Fruit fly (Drosophila melanogaster) whole organism, embryonic: Measurements from ENCODE around the gene CG5498.

Experiments used
- Abd-B ChIP-seq: fragments of 200-800 bp; sonication (Bioruptor generic); optimal IDR thresholded peaks from 2 replicates; lab custom pipeline; 2018; ENCODE audit warnings: missing biosample characterization, mild to moderate bottlenecking, missing genetic modification characterization, moderate library complexity
- CG10267 ChIP-seq: fragments of 200-800 bp; sonication (Bioruptor generic); optimal IDR thresholded peaks from 2 replicates; lab custom pipeline; 2018; ENCODE audit warnings: missing biosample characterization, mild to moderate bottlenecking, missing genetic modification characterization, moderate library complexity
- CG13123 ChIP-seq: fragments of 200-800 bp; sonication (Bioruptor generic); optimal IDR thresholded peaks from 2 replicates; lab custom pipeline; 2016; ENCODE audit warnings: missing biosample characterization, missing genetic modification characterization
- CG15269 ChIP-seq: fragments of 200-800 bp; sonication (Bioruptor generic); optimal IDR thresholded peaks from 2 replicates; lab custom pipeline; 2018; ENCODE audit warnings: missing biosample characterization, mild to moderate bottlenecking, missing genetic modification characterization, moderate library complexity
- CG15479 ChIP-seq: fragments of 200-800 bp; sonication (Bioruptor generic); optimal IDR thresholded peaks from 3 replicates; lab custom pipeline; 2019; ENCODE audit warnings: missing biosample characterization, mild to moderate bottlenecking, missing genetic modification characterization, moderate library complexity
- CG1602 ChIP-seq: fragments of 200-800 bp; sonication (Bioruptor generic); optimal IDR thresholded peaks from 3 replicates; lab custom pipeline; 2016; ENCODE audit warnings: missing biosample characterization, missing genetic modification characterization
- CG16813 ChIP-seq: fragments of 200-800 bp; sonication (Bioruptor generic); IDR thresholded peaks from 3 replicates; pipeline ENCODE4 v1.3.6; 2022; ENCODE audit warnings: missing biosample characterization, missing genetic modification characterization; ENCODE audit not compliant: partially characterized antibody
- CG17359 ChIP-seq: fragments of 200-800 bp; sonication (Bioruptor generic); optimal IDR thresholded peaks from 3 replicates; lab custom pipeline; 2018; ENCODE audit warnings: missing biosample characterization, mild to moderate bottlenecking, missing genetic modification characterization, moderate library complexity
- CG17361 ChIP-seq: fragments of 200-800 bp; sonication (Bioruptor generic); IDR thresholded peaks from 3 replicates; pipeline ENCODE4 v1.3.6; 2022; ENCODE audit warnings: missing biosample characterization, missing genetic modification characterization
- CG18764 ChIP-seq: fragments of 200-800 bp; sonication (Bioruptor generic); optimal IDR thresholded peaks from 3 replicates; lab custom pipeline; 2016; ENCODE audit warnings: missing biosample characterization, missing genetic modification characterization
- CG31224 ChIP-seq: fragments of 200-800 bp; sonication (Bioruptor generic); IDR thresholded peaks from 2 replicates; pipeline ENCODE4 v1.3.6; 2022; ENCODE audit warnings: missing biosample characterization, missing genetic modification characterization
- CG34224 ChIP-seq: fragments of 200-800 bp; sonication (Bioruptor generic); IDR thresholded peaks from 3 replicates; pipeline ENCODE4 v1.3.6; 2022; ENCODE audit warnings: missing biosample characterization, missing genetic modification characterization; ENCODE audit not compliant: partially characterized antibody
- CG3726 ChIP-seq: fragments of 200-800 bp; sonication (Bioruptor generic); IDR thresholded peaks from 3 replicates; pipeline ENCODE4, ENCODE4 v1.3.6; 2022; ENCODE audit warnings: missing biosample characterization, missing genetic modification characterization
- CG4730 ChIP-seq: fragments of 200-800 bp; sonication (Bioruptor generic); IDR thresholded peaks from 2 replicates; pipeline ENCODE4 v1.3.6; 2022; ENCODE audit warnings: missing biosample characterization, missing genetic modification characterization
- CG4820 ChIP-seq: fragments of 200-800 bp; sonication (Bioruptor generic); optimal IDR thresholded peaks from 3 replicates; lab custom pipeline; 2016; ENCODE audit warnings: missing biosample characterization, missing genetic modification characterization
- CG6175 ChIP-seq: fragments of 200-800 bp; sonication (Bioruptor generic); IDR thresholded peaks from 3 replicates; pipeline ENCODE4 v1.3.6; 2022; ENCODE audit warnings: missing biosample characterization, missing genetic modification characterization
- CG6272 ChIP-seq: fragments of 200-800 bp; sonication (Bioruptor generic); IDR thresholded peaks from 2 replicates; pipeline ENCODE4 v1.3.6; 2022; ENCODE audit warnings: missing biosample characterization, missing genetic modification characterization
- CG8281 ChIP-seq: fragments of 200-800 bp; sonication (Bioruptor generic); optimal IDR thresholded peaks from 2 replicates; lab custom pipeline; 2018; ENCODE audit warnings: missing biosample characterization, mild to moderate bottlenecking, missing genetic modification characterization, moderate library complexity
- CG9932 ChIP-seq: fragments of 200-800 bp; sonication (Bioruptor generic); IDR thresholded peaks from 2 replicates; pipeline ENCODE4 v1.3.6; 2022; ENCODE audit warnings: missing biosample characterization, missing genetic modification characterization
- Fer1 ChIP-seq: fragments of 200-800 bp; sonication (Bioruptor generic); optimal IDR thresholded peaks from 2 replicates; lab custom pipeline; 2017; ENCODE audit warnings: missing biosample characterization, mild to moderate bottlenecking, missing genetic modification characterization
- HHEX ChIP-seq: fragments of 200-800 bp; sonication (Bioruptor generic); optimal IDR thresholded peaks from 3 replicates; lab custom pipeline; 2017; ENCODE audit warnings: missing biosample characterization, mild to moderate bottlenecking, missing genetic modification characterization, missing genetic modification reagents
- Hand ChIP-seq: fragments of 200-800 bp; sonication (Bioruptor generic); optimal IDR thresholded peaks from 2 replicates; lab custom pipeline; 2017; ENCODE audit warnings: mild to moderate bottlenecking, missing biosample characterization, missing genetic modification reagents, missing genetic modification characterization
- Hey ChIP-seq: fragments of 200-800 bp; sonication (Bioruptor generic); optimal IDR thresholded peaks from 3 replicates; lab custom pipeline; 2018; ENCODE audit warnings: missing biosample characterization, mild to moderate bottlenecking, missing genetic modification characterization
- MTF-1 ChIP-seq: fragments of 200-800 bp; sonication (Bioruptor generic); optimal IDR thresholded peaks from 2 replicates; lab custom pipeline; 2018; ENCODE audit warnings: missing biosample characterization, mild to moderate bottlenecking, missing genetic modification characterization, borderline replicate concordance
- Pdp1 ChIP-seq, 2 experiments: fragments of 200-800 bp; sonication (Bioruptor generic); optimal IDR thresholded peaks; 3 replicates each; lab custom pipeline; 2016; ENCODE audit warnings: missing biosample characterization in 2 of 2, missing genetic modification characterization in 2 of 2, mild to moderate bottlenecking in 1 of 2, moderate library complexity in 1 of 2
- Side ChIP-seq: fragments of 200-800 bp; sonication (Bioruptor generic); optimal IDR thresholded peaks from 2 replicates; lab custom pipeline; 2016; ENCODE audit warnings: missing biosample characterization, missing genetic modification characterization
- Sox100B ChIP-seq: fragments of 200-800 bp; sonication (Bioruptor generic); optimal IDR thresholded peaks from 3 replicates; lab custom pipeline; 2018; ENCODE audit warnings: missing biosample characterization, mild to moderate bottlenecking, missing genetic modification characterization
- Spps ChIP-seq: fragments of 200-800 bp; sonication (Bioruptor generic); optimal IDR thresholded peaks from 2 replicates; lab custom pipeline; 2018; ENCODE audit warnings: missing biosample characterization, mild to moderate bottlenecking, missing genetic modification characterization
- Sry-β ChIP-seq: fragments of 200-800 bp; sonication (Bioruptor generic); optimal IDR thresholded peaks from 2 replicates; lab custom pipeline; 2018; ENCODE audit warnings: missing biosample characterization, mild to moderate bottlenecking, missing genetic modification characterization, moderate library complexity
- Taf1 ChIP-seq: fragments of 200-800 bp; sonication (Bioruptor generic); IDR thresholded peaks from 2 replicates; pipeline ENCODE4 v1.3.6; 2022; ENCODE audit warnings: missing biosample characterization, missing genetic modification characterization
- amos ChIP-seq: fragments of 200-800 bp; sonication (Bioruptor generic); IDR thresholded peaks from 2 replicates; pipeline ENCODE4 v1.3.6; 2022; ENCODE audit warnings: missing biosample characterization, missing genetic modification characterization; ENCODE audit not compliant: partially characterized antibody
- cg ChIP-seq: fragments of 200-800 bp; sonication (Bioruptor generic); optimal IDR thresholded peaks from 3 replicates; lab custom pipeline; 2019; ENCODE audit warnings: missing biosample characterization, mild to moderate bottlenecking, missing genetic modification characterization, moderate library complexity
- dm ChIP-seq: fragments of 200-800 bp; sonication (Bioruptor generic); optimal IDR thresholded peaks from 3 replicates; lab custom pipeline; 2016; ENCODE audit warnings: missing biosample characterization, missing genetic modification characterization
- en ChIP-seq: fragments of 200-800 bp; sonication (Bioruptor generic); optimal IDR thresholded peaks from 2 replicates; lab custom pipeline; 2016; ENCODE audit warnings: missing biosample characterization, missing genetic modification characterization
- fd102C ChIP-seq: fragments of 200-800 bp; sonication (Bioruptor generic); optimal IDR thresholded peaks from 2 replicates; lab custom pipeline; 2018; ENCODE audit warnings: missing biosample characterization, mild to moderate bottlenecking, missing genetic modification characterization, moderate library complexity
- fru ChIP-seq: fragments of >200 bp; optimal IDR thresholded peaks from 2 replicates; lab custom pipeline; 2017
- gem ChIP-seq: fragments of 200-800 bp; sonication (Bioruptor generic); optimal IDR thresholded peaks from 2 replicates; lab custom pipeline; 2019; ENCODE audit warnings: missing biosample characterization, mild to moderate bottlenecking, missing genetic modification characterization, moderate library complexity
- her ChIP-seq: fragments of 200-800 bp; sonication (Bioruptor generic); optimal IDR thresholded peaks from 2 replicates; lab custom pipeline; 2016; ENCODE audit warnings: missing biosample characterization, missing genetic modification characterization
- hth ChIP-seq: fragments of >200 bp; optimal IDR thresholded peaks from 2 replicates; lab custom pipeline; 2017; ENCODE audit warnings: inconsistent platforms
- mirr ChIP-seq: fragments of 200-800 bp; sonication (Bioruptor generic); optimal IDR thresholded peaks from 3 replicates; lab custom pipeline; 2018; ENCODE audit warnings: missing biosample characterization, mild to moderate bottlenecking, missing genetic modification characterization
- nau ChIP-seq: fragments of 200-800 bp; sonication (Bioruptor generic); optimal IDR thresholded peaks from 3 replicates; lab custom pipeline; 2017; ENCODE audit warnings: missing biosample characterization, mild to moderate bottlenecking, missing genetic modification characterization, missing genetic modification reagents
- nmo ChIP-seq: fragments of 200-800 bp; sonication (Bioruptor generic); optimal IDR thresholded peaks from 2 replicates; lab custom pipeline; 2018; ENCODE audit warnings: missing biosample characterization, mild to moderate bottlenecking, missing genetic modification characterization, moderate library complexity
- nom ChIP-seq: fragments of 200-800 bp; sonication (Bioruptor generic); optimal IDR thresholded peaks from 2 replicates; lab custom pipeline; 2017; ENCODE audit warnings: missing biosample characterization, missing genetic modification characterization, mild to moderate bottlenecking, moderate library complexity, missing genetic modification reagents
- oc ChIP-seq: fragments of 200-800 bp; sonication (Bioruptor generic); optimal IDR thresholded peaks from 2 replicates; lab custom pipeline; 2018; ENCODE audit warnings: missing biosample characterization, mild to moderate bottlenecking, missing genetic modification characterization, moderate library complexity
- peb ChIP-seq: fragments of 200-800 bp; sonication (Bioruptor generic); IDR thresholded peaks from 2 replicates; pipeline ENCODE4 v1.3.6; 2022; ENCODE audit warnings: missing biosample characterization, missing genetic modification characterization
- repo ChIP-seq: fragments of 200-800 bp; sonication (Bioruptor generic); optimal IDR thresholded peaks from 2 replicates; lab custom pipeline; 2016; ENCODE audit warnings: missing biosample characterization, missing genetic modification characterization
- slp2 ChIP-seq: fragments of 200-800 bp; sonication (Bioruptor generic); optimal IDR thresholded peaks from 2 replicates; lab custom pipeline; 2016; ENCODE audit warnings: missing biosample characterization, missing genetic modification characterization
- sr ChIP-seq: fragments of 200-800 bp; sonication (Bioruptor generic); IDR thresholded peaks from 3 replicates; pipeline ENCODE4 v1.3.6; 2022; ENCODE audit warnings: missing biosample characterization, missing genetic modification characterization
- vfl ChIP-seq: fragments of 200-800 bp; sonication (Bioruptor generic); optimal IDR thresholded peaks from 2 replicates; lab custom pipeline; 2016; ENCODE audit warnings: missing biosample characterization, missing genetic modification characterization
- wdn ChIP-seq: fragments of 200-800 bp; sonication (Bioruptor generic); IDR thresholded peaks from 2 replicates; pipeline ENCODE4 v1.3.6; 2022; ENCODE audit warnings: missing biosample characterization, missing genetic modification characterization

The CG5498 gene

dm6 chr3L:20399550-20400109, 15.7 kb upstream of the CG5498 start (continued):
- TF ChIP-seq nau (peak; percentile 80), Sry-β (GFP tag; lab: Kevin White, UChicago) (no peak), sr (GFP tag; lab: Robert Waterston, UW) (0 out of 3 replicates have a peak, but pooled peaks have one; percentile 41), Taf1 (peak; percentile 67; the same call in 1 of the 2 replicates), Abd-B (GFP tag; lab: Kevin White, UChicago) (peak; percentile 84), en (GFP tag; lab: Kevin White, UChicago) (peak; percentile 57), CG4820 (GFP tag; lab: Kevin White, UChicago) (peak; percentile 80), dm (GFP tag; lab: Kevin White, UChicago) (peak; percentile 66), CG1602 (GFP tag; lab: Kevin White, UChicago) (peak; percentile 81), Fer1 (GFP tag; lab: Kevin White, UChicago) (peak; percentile 88), nom (peak; percentile 78), CG8281 (tag; lab: Kevin White, UChicago) (peak; percentile 80), CG15269 (peak; percentile 94), CG6272 (peak; percentile 73), CG6175 (0 out of 3 replicates have a peak, but pooled peaks have one; percentile 41), CG34224 (GFP tag; lab: Robert Waterston, UW) (no peak), CG3726 (peak; percentile 68; the same call in 1 of the 3 replicates), CG10267 (tag; lab: Kevin White, UChicago) (peak; percentile 79), fru (lab: Kevin White, UChicago) (no peak), Spps (tag; lab: Kevin White, UChicago) (peak; percentile 48), Sox100B (GFP tag; lab: Kevin White, UChicago) (peak; percentile 91), mirr (peak; percentile 51), CG31224 (GFP tag; lab: Robert Waterston, UW) (peak; percentile 68), Hand (GFP tag; lab: Kevin White, UChicago) (peak; percentile 84), peb (peak; percentile 68), MTF-1 (GFP tag; lab: Kevin White, UChicago) (peak; percentile 44), vfl (GFP tag; lab: Kevin White, UChicago) (peak; percentile 78), Pdp1 (GFP tag; optimal IDR thresholded peaks at IDR 0.05; lab: Kevin White, UChicago) (peak; percentile 81 to 88), CG4730 (peak; percentile 73), CG17361 (GFP tag; lab: Robert Waterston, UW) (peak; percentile 96), HHEX (peak; percentile 89), wdn (GFP tag; lab: Robert Waterston, UW) (peak; percentile 83), fd102C (GFP tag; lab: Kevin White, UChicago) (no peak), CG16813 (GFP tag; lab: Robert Waterston, UW) (no peak), her (GFP tag; lab: Kevin White, UChicago) (peak; percentile 77), slp2 (GFP tag; lab: Kevin White, UChicago) (peak; percentile 73), CG17359 (tag; lab: Kevin White, UChicago) (peak; percentile 93), oc (tag; lab: Kevin White, UChicago) (peak; percentile 85), hth (lab: Kevin White, UChicago) (no peak), repo (peak; percentile 7), Side (peak; percentile 67), CG13123 (GFP tag; lab: Kevin White, UChicago) (peak; percentile 67), Hey (no peak), CG15479 (GFP tag; lab: Kevin White, UChicago) (peak; percentile 7), gem (tag; lab: Kevin White, UChicago) (peak; percentile 93), CG18764 (peak; percentile 79), nmo (GFP tag; lab: Kevin White, UChicago) (peak; percentile 92), CG9932 (GFP tag; lab: Robert Waterston, UW) (peak; percentile 90), cg (GFP tag; lab: Kevin White, UChicago) (no peak), amos (GFP tag; lab: Robert Waterston, UW) (no peak)
